Fruit fly (Drosophila melanogaster) whole organism, embryonic: ENCODE data around the gene CG31609.

ENCODE experiments used
- Atf-2 ChIP-seq: fragments of 200-800 bp; sonication (Bioruptor generic); optimal IDR thresholded peaks from 2 replicates; lab custom pipeline; 2016; ENCODE audit warnings: missing biosample characterization, missing genetic modification characterization
- BEAF-32 ChIP-seq: fragments of 200-800 bp; sonication (Bioruptor generic); optimal IDR thresholded peaks from 3 replicates; lab custom pipeline; 2017; ENCODE audit warnings: missing biosample characterization, missing genetic modification characterization, mild to moderate bottlenecking, moderate library complexity, missing genetic modification reagents
- CG12769 ChIP-seq: fragments of 200-800 bp; sonication (Bioruptor generic); optimal IDR thresholded peaks from 2 replicates; lab custom pipeline; 2019; ENCODE audit warnings: missing biosample characterization, mild to moderate bottlenecking, missing genetic modification characterization, moderate library complexity
- CG1602 ChIP-seq: fragments of 200-800 bp; sonication (Bioruptor generic); optimal IDR thresholded peaks from 3 replicates; lab custom pipeline; 2016; ENCODE audit warnings: missing biosample characterization, missing genetic modification characterization
- CG1647 ChIP-seq: fragments of 200-800 bp; sonication (Bioruptor generic); optimal IDR thresholded peaks from 3 replicates; lab custom pipeline; 2016; ENCODE audit warnings: missing biosample characterization, missing genetic modification characterization
- CG2116 ChIP-seq: fragments of 200-800 bp; sonication (Bioruptor generic); optimal IDR thresholded peaks from 3 replicates; lab custom pipeline; 2018; ENCODE audit warnings: missing biosample characterization, mild to moderate bottlenecking, missing genetic modification characterization
- CG2129 ChIP-seq: fragments of 200-800 bp; sonication (Bioruptor generic); IDR thresholded peaks from 2 replicates; pipeline ENCODE4 v1.3.6; 2022; ENCODE audit warnings: missing biosample characterization, missing genetic modification characterization; ENCODE audit not compliant: partially characterized antibody
- CG2202 ChIP-seq: fragments of 200-800 bp; sonication (Bioruptor generic); optimal IDR thresholded peaks from 2 replicates; lab custom pipeline; 2018; ENCODE audit warnings: missing biosample characterization, mild to moderate bottlenecking, missing genetic modification characterization
- CG3407 ChIP-seq: fragments of 200-800 bp; sonication (Bioruptor generic); optimal IDR thresholded peaks from 2 replicates; lab custom pipeline; 2018; ENCODE audit warnings: missing biosample characterization, mild to moderate bottlenecking, missing genetic modification characterization
- CG42726 ChIP-seq: fragments of 200-800 bp; sonication (Bioruptor generic); IDR thresholded peaks from 2 replicates; pipeline ENCODE4 v1.3.6; 2022; ENCODE audit warnings: missing biosample characterization, missing genetic modification characterization; ENCODE audit not compliant: partially characterized antibody
- CG4282 ChIP-seq: fragments of 200-800 bp; sonication (Bioruptor generic); optimal IDR thresholded peaks from 2 replicates; lab custom pipeline; 2016; ENCODE audit warnings: missing biosample characterization, missing genetic modification characterization
- CG6765 ChIP-seq: fragments of 200-800 bp; sonication (Bioruptor generic); optimal IDR thresholded peaks from 3 replicates; lab custom pipeline; 2017; ENCODE audit warnings: missing biosample characterization, mild to moderate bottlenecking, missing genetic modification characterization
- CG9817 ChIP-seq: fragments of 200-800 bp; sonication (Bioruptor generic); optimal IDR thresholded peaks from 2 replicates; lab custom pipeline; 2018; ENCODE audit warnings: missing biosample characterization, mild to moderate bottlenecking, missing genetic modification characterization, moderate library complexity
- Doc3 ChIP-seq: fragments of 200-800 bp; sonication (Bioruptor generic); IDR thresholded peaks from 3 replicates; pipeline ENCODE4 v1.3.6; 2022; ENCODE audit warnings: missing biosample characterization, missing genetic modification characterization; ENCODE audit not compliant: partially characterized antibody
- Dref ChIP-seq: fragments of 200-800 bp; sonication (Bioruptor generic); IDR thresholded peaks from 2 replicates; pipeline ENCODE4 v1.3.6; 2022; ENCODE audit warnings: missing biosample characterization, missing genetic modification characterization
- Elba2 ChIP-seq: fragments of 200-800 bp; sonication (Bioruptor generic); optimal IDR thresholded peaks from 3 replicates; lab custom pipeline; 2016; ENCODE audit warnings: missing biosample characterization, missing genetic modification characterization
- Ets65A ChIP-seq: fragments of 200-800 bp; sonication (Bioruptor generic); peaks from one replicate; lab custom pipeline; 2016; ENCODE audit warnings: missing biosample characterization, missing genetic modification characterization
- Ets97D ChIP-seq: fragments of 200-800 bp; sonication (Bioruptor generic); optimal IDR thresholded peaks from 3 replicates; lab custom pipeline; 2016; ENCODE audit warnings: missing biosample characterization, missing genetic modification characterization
- Gug ChIP-seq: fragments of 200-800 bp; sonication (Bioruptor generic); IDR thresholded peaks from 4 replicates; pipeline ENCODE4 v1.3.6; 2022; ENCODE audit warnings: missing biosample characterization, missing genetic modification characterization
- Hmr ChIP-seq: fragments of 200-800 bp; sonication (Bioruptor generic); optimal IDR thresholded peaks from 3 replicates; lab custom pipeline; 2017; ENCODE audit warnings: mild to moderate bottlenecking, missing biosample characterization, missing genetic modification reagents, missing genetic modification characterization
- Hmx ChIP-seq: fragments of 200-800 bp; sonication (Bioruptor generic); optimal IDR thresholded peaks from 2 replicates; lab custom pipeline; 2016; ENCODE audit warnings: missing biosample characterization, missing genetic modification characterization
- Hr3 ChIP-seq: fragments of 200-800 bp; sonication (Bioruptor generic); optimal IDR thresholded peaks from 3 replicates; lab custom pipeline; 2016; ENCODE audit warnings: missing biosample characterization, missing genetic modification characterization
- MBD-R2 ChIP-seq: fragments of 200-800 bp; sonication (Bioruptor generic); IDR thresholded peaks from 2 replicates; pipeline ENCODE4 v1.3.6; 2022; ENCODE audit warnings: missing biosample characterization, missing genetic modification characterization
- Med ChIP-seq: fragments of 200-800 bp; sonication (Bioruptor generic); peaks from one replicate; lab custom pipeline; 2016; ENCODE audit warnings: missing biosample characterization, missing genetic modification characterization, mild to moderate bottlenecking, inconsistent platforms, moderate library complexity
- Meics ChIP-seq: fragments of 200-800 bp; sonication (Bioruptor generic); optimal IDR thresholded peaks from 2 replicates; lab custom pipeline; 2017; ENCODE audit warnings: missing biosample characterization, mild to moderate bottlenecking, missing genetic modification characterization
- Mes4 ChIP-seq: fragments of 200-800 bp; sonication (Bioruptor generic); optimal IDR thresholded peaks from 2 replicates; lab custom pipeline; 2016; ENCODE audit warnings: missing biosample characterization, missing genetic modification characterization
- Oaz ChIP-seq: fragments of 200-800 bp; sonication (Bioruptor generic); IDR thresholded peaks from 2 replicates; pipeline ENCODE4 v1.3.6; 2022; ENCODE audit warnings: missing biosample characterization, missing genetic modification characterization
- Sin3A ChIP-seq: fragments of >200 bp; optimal IDR thresholded peaks from 2 replicates; lab custom pipeline; 2018
- YL-1 ChIP-seq: fragments of 200-800 bp; sonication (Bioruptor generic); optimal IDR thresholded peaks from 3 replicates; lab custom pipeline; 2017; ENCODE audit warnings: missing biosample characterization, mild to moderate bottlenecking, missing genetic modification characterization
- al ChIP-seq: fragments of 200-800 bp; sonication (Bioruptor generic); IDR thresholded peaks from 2 replicates; pipeline ENCODE4 v1.3.6; 2022; ENCODE audit warnings: missing biosample characterization, missing genetic modification characterization
- amos ChIP-seq: fragments of 200-800 bp; sonication (Bioruptor generic); IDR thresholded peaks from 2 replicates; pipeline ENCODE4 v1.3.6; 2022; ENCODE audit warnings: missing biosample characterization, missing genetic modification characterization; ENCODE audit not compliant: partially characterized antibody
- aop ChIP-seq: fragments of 200-800 bp; sonication (Bioruptor generic); IDR thresholded peaks from 2 replicates; pipeline ENCODE4 v1.3.6; 2022; ENCODE audit warnings: missing biosample characterization, missing genetic modification characterization
- ara ChIP-seq: fragments of 200-800 bp; sonication (Bioruptor generic); IDR thresholded peaks from 2 replicates; pipeline ENCODE4 v1.3.6; 2022; ENCODE audit warnings: missing biosample characterization, missing genetic modification characterization
- bbx ChIP-seq: fragments of 200-800 bp; sonication (Bioruptor generic); IDR thresholded peaks from 2 replicates; pipeline ENCODE4 v1.3.6; 2022; ENCODE audit warnings: missing biosample characterization, missing genetic modification characterization; ENCODE audit not compliant: partially characterized antibody
- chn ChIP-seq: fragments of 200-800 bp; sonication (Bioruptor generic); optimal IDR thresholded peaks from 2 replicates; lab custom pipeline; 2016; ENCODE audit warnings: missing biosample characterization, missing genetic modification characterization
- fd3F ChIP-seq: fragments of 200-800 bp; sonication (Bioruptor generic); optimal IDR thresholded peaks from 2 replicates; lab custom pipeline; 2018; ENCODE audit warnings: missing biosample characterization, mild to moderate bottlenecking, missing genetic modification characterization, moderate library complexity
- gt ChIP-seq: fragments of 200-800 bp; sonication (Bioruptor generic); IDR thresholded peaks from 2 replicates; pipeline ENCODE4 v1.3.6; 2022; ENCODE audit warnings: missing biosample characterization, missing genetic modification characterization
- kni ChIP-seq: fragments of 200-800 bp; sonication (Bioruptor generic); optimal IDR thresholded peaks from 3 replicates; lab custom pipeline; 2017; ENCODE audit warnings: mild to moderate bottlenecking, missing biosample characterization, missing genetic modification reagents, missing genetic modification characterization
- lola ChIP-seq, 3 experiments: fragments of >200 bp in 2 of 3; fragments of 200-800 bp in 1 of 3; sonication (Bioruptor generic) in 1 of 3; optimal IDR thresholded peaks; 2 replicates each; lab custom pipeline; 2017 to 2019; ENCODE audit warnings: missing biosample characterization in 3 of 3, missing genetic modification characterization in 3 of 3, mild to moderate bottlenecking in 1 of 3, moderate library complexity in 1 of 3
- maf-S ChIP-seq: fragments of 200-800 bp; sonication (Bioruptor generic); optimal IDR thresholded peaks from 2 replicates; lab custom pipeline; 2016; ENCODE audit warnings: missing biosample characterization, missing genetic modification characterization
- mam ChIP-seq: fragments of 200-800 bp; sonication (Bioruptor generic); optimal IDR thresholded peaks from 3 replicates; lab custom pipeline; 2016; ENCODE audit warnings: missing biosample characterization, missing genetic modification characterization
- pum ChIP-seq: fragments of 200-800 bp; sonication (Bioruptor generic); optimal IDR thresholded peaks from 2 replicates; lab custom pipeline; 2016; ENCODE audit warnings: missing biosample characterization, missing genetic modification characterization
- ro ChIP-seq: fragments of 200-800 bp; sonication (Bioruptor generic); IDR thresholded peaks from 2 replicates; pipeline ENCODE4 v1.3.6; 2022; ENCODE audit warnings: missing biosample characterization, missing genetic modification characterization
- sd ChIP-seq: fragments of 200-800 bp; sonication (Bioruptor generic); optimal IDR thresholded peaks from 3 replicates; lab custom pipeline; 2018; ENCODE audit warnings: missing biosample characterization, mild to moderate bottlenecking, missing genetic modification characterization, moderate library complexity
- slp2 ChIP-seq: fragments of 200-800 bp; sonication (Bioruptor generic); optimal IDR thresholded peaks from 2 replicates; lab custom pipeline; 2016; ENCODE audit warnings: missing biosample characterization, missing genetic modification characterization
- tap ChIP-seq: fragments of 200-800 bp; optimal IDR thresholded peaks from 3 replicates; lab custom pipeline; 2019; ENCODE audit warnings: missing biosample characterization, mild to moderate bottlenecking, missing genetic modification characterization, moderate library complexity
- tll ChIP-seq, 2 experiments: fragments of 200-800 bp in 1 of 2; fragments of >200 bp in 1 of 2; sonication (Bioruptor generic) in 1 of 2; optimal IDR thresholded peaks; 2 replicates each; lab custom pipeline; 2017 to 2019; ENCODE audit warnings: missing biosample characterization in 2 of 2, missing genetic modification characterization in 2 of 2, mild to moderate bottlenecking in 1 of 2, moderate library complexity in 1 of 2
- unpg ChIP-seq: fragments of 200-800 bp; sonication (Bioruptor generic); optimal IDR thresholded peaks from 3 replicates; lab custom pipeline; 2018; ENCODE audit warnings: missing biosample characterization, mild to moderate bottlenecking, missing genetic modification characterization, moderate library complexity
- wdn ChIP-seq: fragments of 200-800 bp; sonication (Bioruptor generic); IDR thresholded peaks from 2 replicates; pipeline ENCODE4 v1.3.6; 2022; ENCODE audit warnings: missing biosample characterization, missing genetic modification characterization
- zen ChIP-seq: fragments of 200-800 bp; sonication (Bioruptor generic); optimal IDR thresholded peaks from 3 replicates; lab custom pipeline; 2018; ENCODE audit warnings: missing biosample characterization, mild to moderate bottlenecking, missing genetic modification characterization, moderate library complexity

The CG31609 gene

DNA sequence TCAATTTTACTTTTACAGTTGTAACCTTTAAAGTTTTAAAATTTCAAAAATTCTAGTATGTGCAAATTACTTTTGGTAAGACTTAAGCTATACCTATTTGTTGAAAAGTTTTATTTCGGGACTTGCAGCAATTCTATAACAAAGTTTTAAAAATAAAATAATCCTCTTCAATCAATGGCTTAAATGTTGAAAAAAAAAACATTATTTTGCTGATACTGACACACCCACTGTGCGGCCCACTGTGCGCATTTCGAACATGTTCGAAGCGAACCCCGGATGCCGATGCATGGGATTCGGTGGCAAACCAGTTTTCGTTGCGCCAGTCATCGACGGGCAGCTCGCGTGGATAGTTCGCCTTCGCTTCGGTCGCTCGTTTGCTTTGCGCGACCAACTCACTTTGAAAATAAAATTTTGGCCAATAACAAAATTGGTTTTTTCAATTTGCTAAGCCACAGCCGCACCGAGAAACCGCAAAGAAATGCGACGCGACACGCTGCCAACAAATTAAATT lies 28.1 kb downstream of the CG31609 start, which contains the start of gene CG32982 (continued):
- TF ChIP-seq slp2 (GFP tag; lab: Kevin White, UChicago), result peak; percentile 91
- TF ChIP-seq CG1647 (GFP tag; lab: Kevin White, UChicago), result peak; percentile 80
- TF ChIP-seq CG4282 (GFP tag; lab: Kevin White, UChicago), result peak; percentile 30
- peak; percentile 90 for TF ChIP-seq chn (GFP tag; lab: Kevin White, UChicago)
- TF ChIP-seq CG42726 (GFP tag; lab: Robert Waterston, UW), result peak; percentile 73; the same call in 1 of the 2 replicates
- peak; percentile 81; the same call in 1 of the 2 replicates for TF ChIP-seq ro
- TF ChIP-seq Med (GFP tag; lab: Kevin White, UChicago), result peak; percentile 98
- TF ChIP-seq fd3F (GFP tag; lab: Kevin White, UChicago), result peak; percentile 88
- peak; percentile 77 for TF ChIP-seq sd (tag; lab: Kevin White, UChicago)
- TF ChIP-seq Hmr (GFP tag; lab: Kevin White, UChicago), result peak; percentile 94
- TF ChIP-seq tap (tag; lab: Kevin White, UChicago), result peak; percentile 66
- peak; percentile 95 for TF ChIP-seq Meics (GFP tag; lab: Kevin White, UChicago)
- peak; percentile 73 for TF ChIP-seq CG3407 (GFP tag; lab: Kevin White, UChicago)
- TF ChIP-seq tll (GFP tag; optimal IDR thresholded peaks at IDR 0.05; lab: Kevin White, UChicago), result no peak
- TF ChIP-seq Hmx, result peak; percentile 82
- TF ChIP-seq Dref (GFP tag; lab: Robert Waterston, UW), result no peak
- peak; percentile 92 for TF ChIP-seq pum
- TF ChIP-seq maf-S (GFP tag; lab: Kevin White, UChicago), result peak; percentile 57
- peak; percentile 29 for TF ChIP-seq Atf-2 (GFP tag; lab: Kevin White, UChicago)
- no peak for TF ChIP-seq Doc3 (GFP tag; lab: Robert Waterston, UW)
- TF ChIP-seq kni (GFP tag; lab: Kevin White, UChicago), result peak; percentile 46
- TF ChIP-seq MBD-R2, result peak; percentile 71; the same call in 1 of the 2 replicates
- TF ChIP-seq CG9817 (tag; lab: Kevin White, UChicago), result peak; percentile 92
- TF ChIP-seq Oaz (GFP tag; lab: Robert Waterston, UW), result peak; percentile 75
- TF ChIP-seq YL-1 (GFP tag; lab: Kevin White, UChicago), result peak; percentile 56
- peak; percentile 82 for TF ChIP-seq wdn (GFP tag; lab: Robert Waterston, UW)
- TF ChIP-seq CG1602, result peak; percentile 92
- TF ChIP-seq BEAF-32 (GFP tag; lab: Kevin White, UChicago), result no peak
- peak; percentile 23 for TF ChIP-seq Elba2
- TF ChIP-seq Ets97D, result peak; percentile 52
- peak; percentile 73 for TF ChIP-seq CG2202 (tag; lab: Kevin White, UChicago)
- TF ChIP-seq ara (GFP tag; lab: Robert Waterston, UW), result peak; percentile 89
- peak; percentile 93 for TF ChIP-seq al (GFP tag; lab: Robert Waterston, UW)
- TF ChIP-seq Ets65A (GFP tag; lab: Kevin White, UChicago), result peak; percentile 98
- TF ChIP-seq amos, result peak; percentile 60; the same call in 1 of the 2 replicates
- TF ChIP-seq Hr3, result peak; percentile 92
- TF ChIP-seq Gug, result peak; percentile 80
- TF ChIP-seq CG2116 (GFP tag; lab: Kevin White, UChicago), result peak; percentile 77
- peak; percentile 71 for TF ChIP-seq CG12769 (tag; lab: Kevin White, UChicago)
- peak; percentile 79 for TF ChIP-seq gt (GFP tag; lab: Robert Waterston, UW)
- TF ChIP-seq unpg (GFP tag; lab: Kevin White, UChicago), result peak; percentile 85
- TF ChIP-seq bbx (GFP tag; lab: Robert Waterston, UW), result peak; percentile 64
- TF ChIP-seq CG2129, result no peak
- TF ChIP-seq zen (tag; lab: Kevin White, UChicago), result peak; percentile 88
- TF ChIP-seq CG6765 (GFP tag; lab: Kevin White, UChicago), result peak; percentile 83
- peak; percentile 88 for TF ChIP-seq Mes4 (GFP tag; lab: Kevin White, UChicago)
- TF ChIP-seq aop (GFP tag; lab: Robert Waterston, UW), result no peak
- peak in 1 of 3 experiments; percentile 74 for TF ChIP-seq lola (GFP tag; optimal IDR thresholded peaks at IDR 0.05; lab: Kevin White, UChicago)
- peak; percentile 94 for TF ChIP-seq mam (GFP tag; lab: Kevin White, UChicago)
- no peak for TF ChIP-seq Sin3A (lab: Kevin White, UChicago)
